Fruit fly (Drosophila melanogaster) whole organism, adult: Measurements from ENCODE around the gene CG10298.

Experiments used
- Clk ChIP-seq: fragments of 200-800 bp; sonication (Bioruptor generic); optimal IDR thresholded peaks from 2 replicates; lab custom pipeline; 2017; ENCODE audit warnings: missing biosample characterization, missing genetic modification characterization
- cic ChIP-seq: fragments of 200-800 bp; sonication (Bioruptor generic); optimal IDR thresholded peaks from 2 replicates; lab custom pipeline; 2017; ENCODE audit warnings: missing biosample characterization, mild to moderate bottlenecking, missing genetic modification characterization, moderate library complexity
- cnc ChIP-seq, 2 experiments: fragments of >200 bp; optimal IDR thresholded peaks; 2 replicates each; lab custom pipeline; 2017
- kay ChIP-seq: fragments of 200-800 bp; sonication (Bioruptor generic); peaks from one replicate; lab custom pipeline; 2016; ENCODE audit warnings: missing biosample characterization, missing genetic modification characterization, borderline replicate concordance
- ovo ChIP-seq: fragments of 200-800 bp; sonication (Bioruptor generic); optimal IDR thresholded peaks from 2 replicates; lab custom pipeline; 2016; ENCODE audit warnings: missing biosample characterization, missing genetic modification characterization
- tj ChIP-seq: fragments of 200-800 bp; sonication (Bioruptor generic); optimal IDR thresholded peaks from 3 replicates; lab custom pipeline; 2017; ENCODE audit warnings: missing biosample characterization, mild to moderate bottlenecking, missing genetic modification characterization, moderate library complexity

dm6 chr3R:6352893-6353623, 10.3 kb downstream of the CG10298 start:
- no peak for TF ChIP-seq Clk
- no peak for TF ChIP-seq cnc (optimal IDR thresholded peaks at IDR 0.05; lab: Kevin White, UChicago)
- peak; percentile 26 for TF ChIP-seq ovo (GFP tag; lab: Kevin White, UChicago)
- TF ChIP-seq tj (GFP tag; lab: Kevin White, UChicago): no peak
- TF ChIP-seq kay (GFP tag; lab: Kevin White, UChicago): peak; percentile 84
- TF ChIP-seq cic (GFP tag; lab: Kevin White, UChicago): no peak
